Worm (Caenorhabditis elegans) whole organism, L4/young adult: Measurements from ENCODE around the gene gsp-1.

Experiments
- W03F9.2 ChIP-seq: fragments of 150-350 bp; optimal IDR thresholded peaks from 2 replicates; lab custom pipeline; 2014; ENCODE audit warnings: missing biosample characterization, missing genetic modification characterization
- dao-5 ChIP-seq: sonication (generic microtip); optimal IDR thresholded peaks from 2 replicates; lab custom pipeline; 2016; ENCODE audit warnings: missing genotype, missing genetic modification characterization, moderate library complexity, missing compliant biosample characterization
- him-1 ChIP-seq: sonication (generic microtip); optimal IDR thresholded peaks from 2 replicates; lab custom pipeline; 2016; ENCODE audit warnings: missing genotype, missing genetic modification reagents, missing genetic modification characterization, missing compliant biosample characterization

gsp-1 gene

ce11 chrV:10730824-10731416 is 48.7 kb downstream of the gsp-1 start:
- no peak for TF ChIP-seq W03F9.2 (tag; lab: Kevin White, UChicago)
- no peak for TF ChIP-seq him-1 (tag; lab: Kevin White, UChicago)
- no peak for TF ChIP-seq dao-5 (tag; lab: Kevin White, UChicago)

ce11 chrV:10731989-10732472 is 49.8 kb downstream of the gsp-1 start, which contains the start of gene T28B11.1:
TSS of gene T28B11.1 (minus strand) at chrV:10732422.
- TF ChIP-seq dao-5 (tag; lab: Kevin White, UChicago) = no peak
- TF ChIP-seq W03F9.2 (tag; lab: Kevin White, UChicago) = no peak
- TF ChIP-seq him-1 (tag; lab: Kevin White, UChicago) = no peak
